In the genomic region with DNA sequence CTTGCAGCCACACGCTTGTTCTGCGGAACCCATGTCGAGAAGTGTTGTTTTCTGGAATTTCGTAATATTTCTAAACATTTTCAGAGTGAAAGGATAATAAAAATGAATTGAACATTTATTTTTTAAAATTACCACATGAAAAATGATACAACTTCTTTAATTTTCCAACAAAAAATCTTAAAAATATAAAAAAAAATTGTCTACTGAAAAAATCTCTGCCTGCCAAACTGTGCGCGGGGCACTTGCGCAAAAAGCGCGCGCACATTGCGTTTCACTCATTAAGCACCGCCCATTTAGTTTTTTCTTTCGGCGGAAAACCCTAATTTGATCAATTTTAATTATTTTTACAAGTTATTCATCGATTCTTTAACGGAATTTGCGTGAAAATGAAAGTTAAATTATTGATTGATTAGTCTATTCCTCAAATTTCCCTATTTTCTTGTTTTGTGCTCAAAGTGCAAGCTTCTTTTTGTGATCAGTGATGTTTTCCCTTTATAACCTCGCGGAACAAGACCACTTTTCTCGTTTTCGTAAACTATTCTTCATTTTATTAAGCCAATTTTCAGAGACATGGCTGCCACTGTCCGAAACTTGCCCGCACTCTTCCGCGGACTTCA, we compare ENCODE assay signal across 4 worm cellular contexts.
TF ChIP-seq lines count a peak whose summit lies in the region.

A gene (minus strand): TSS at position 51 of the 617 bp plus-strand sequence.
A gene (plus strand): TSS at position 567 of the 617 bp plus-strand sequence.

TF ChIP-seq in whole organism, L2 larva, 48 proteins besides CTCF, POLR2A, EP300 and RAD21 (continues in another document):
- peak; percentile 27 for TF ChIP-seq nhr-129 (tag; optimal IDR thresholded peaks at IDR 0.05; lab: Kevin White, UChicago)
- TF ChIP-seq sem-4 (tag; optimal IDR thresholded peaks at IDR 0.05; lab: Kevin White, UChicago): peak; percentile 88
- TF ChIP-seq lin-13 (GFP tag; optimal IDR thresholded peaks at IDR 0.05; lab: Kevin White, UChicago): peak; percentile 61
- TF ChIP-seq ztf-4 (tag; optimal IDR thresholded peaks at IDR 0.05; lab: Kevin White, UChicago): peak; percentile 56
- peak; percentile 10 for TF ChIP-seq nhr-11 (tag; optimal IDR thresholded peaks at IDR 0.05; lab: Kevin White, UChicago)
- TF ChIP-seq peb-1 (tag; optimal IDR thresholded peaks at IDR 0.05; lab: Kevin White, UChicago): no peak
- peak; percentile 47 for TF ChIP-seq snpc-4 (tag; optimal IDR thresholded peaks at IDR 0.05; lab: Kevin White, UChicago)
- TF ChIP-seq Y55F3AM.14 (GFP tag; optimal IDR thresholded peaks at IDR 0.05; lab: Kevin White, UChicago): no peak
- TF ChIP-seq lin-11 (tag; optimal IDR thresholded peaks at IDR 0.05; lab: Kevin White, UChicago): peak; percentile 58
- peak; percentile 79 for TF ChIP-seq gmeb-1 (tag; optimal IDR thresholded peaks at IDR 0.05; lab: Kevin White, UChicago)
- TF ChIP-seq mbf-1 (tag; optimal IDR thresholded peaks at IDR 0.05; lab: Kevin White, UChicago): no peak
- peak; percentile 14 for TF ChIP-seq nhr-21 (tag; optimal IDR thresholded peaks at IDR 0.05; lab: Kevin White, UChicago)
- no peak for TF ChIP-seq dmd-4 (tag; optimal IDR thresholded peaks at IDR 0.05; lab: Kevin White, UChicago)
- peak; percentile 77 for TF ChIP-seq unc-55 (GFP tag; optimal IDR thresholded peaks at IDR 0.05; lab: Kevin White, UChicago)
- peak; percentile 76 for TF ChIP-seq skn-1 (tag; optimal IDR thresholded peaks at IDR 0.05; lab: Kevin White, UChicago)
- peak; percentile 52 for TF ChIP-seq C34F6.9 (tag; optimal IDR thresholded peaks at IDR 0.05; lab: Kevin White, UChicago)
- peak; percentile 28 for TF ChIP-seq fos-1 (tag; optimal IDR thresholded peaks at IDR 0.05; lab: Kevin White, UChicago)
- TF ChIP-seq F13H6.1 (tag; optimal IDR thresholded peaks at IDR 0.05; lab: Kevin White, UChicago): peak; percentile 85
- peak; percentile 69 for TF ChIP-seq mab-5 (tag; optimal IDR thresholded peaks at IDR 0.05; lab: Kevin White, UChicago)
- TF ChIP-seq crh-2 (tag; optimal IDR thresholded peaks at IDR 0.05; lab: Kevin White, UChicago): peak; percentile 40

TF ChIP-seq in whole organism, L4 larva, 104 proteins besides CTCF, POLR2A, EP300 and RAD21 (continues in another document):
- peak; percentile 43 for TF ChIP-seq lin-13 (GFP tag; optimal IDR thresholded peaks at IDR 0.05; lab: Kevin White, UChicago)
- peak; percentile 87 for TF ChIP-seq pha-4 (GFP tag; IDR thresholded peaks at IDR 0.05; lab: Robert Waterston, UW)
- no peak for TF ChIP-seq pha-4 (tag; optimal IDR thresholded peaks at IDR 0.05; lab: Kevin White, UChicago)
- peak; percentile 68 for TF ChIP-seq nhr-102 (tag; optimal IDR thresholded peaks at IDR 0.05; lab: Kevin White, UChicago)
- TF ChIP-seq nhr-111 (GFP tag; optimal IDR thresholded peaks at IDR 0.05; lab: Kevin White, UChicago): no peak
- TF ChIP-seq madf-9 (GFP tag; conservative IDR thresholded peaks at IDR 0.05; lab: Robert Waterston, UW): 0 out of 2 replicates have a peak, but pooled peaks have one; percentile 34
- TF ChIP-seq zfp-2 (tag; optimal IDR thresholded peaks at IDR 0.05; lab: Kevin White, UChicago): peak; percentile 13
- TF ChIP-seq aly-2 (tag; optimal IDR thresholded peaks at IDR 0.05; lab: Kevin White, UChicago): no peak
- no peak for TF ChIP-seq ceh-62 (tag; optimal IDR thresholded peaks at IDR 0.05; lab: Kevin White, UChicago)
- no peak for TF ChIP-seq R02D3.7 (tag; optimal IDR thresholded peaks at IDR 0.05; lab: Kevin White, UChicago)
- TF ChIP-seq F49E8.2 (tag; optimal IDR thresholded peaks at IDR 0.05; lab: Kevin White, UChicago; ENCODE audit: borderline replicate concordance): no peak
- peak in 1 of 2 experiments; percentile 81 for TF ChIP-seq lsy-2 (tag; optimal IDR thresholded peaks at IDR 0.05; lab: Kevin White, UChicago)
- peak in 1 of 2 experiments; percentile 67 for TF ChIP-seq hif-1 (tag; optimal IDR thresholded peaks at IDR 0.05; lab: Kevin White, UChicago)
- no peak for TF ChIP-seq Y105C5A.15 (GFP tag; IDR thresholded peaks at IDR 0.05; lab: Robert Waterston, UW)
- no peak for TF ChIP-seq dmd-6 (GFP tag; IDR thresholded peaks at IDR 0.05; lab: Robert Waterston, UW)
- no peak for TF ChIP-seq attf-4 (tag; optimal IDR thresholded peaks at IDR 0.05; lab: Kevin White, UChicago)
- no peak for TF ChIP-seq lim-7 (GFP tag; IDR thresholded peaks at IDR 0.05; lab: Robert Waterston, UW)
- peak; percentile 59; the same call in 1 of the 2 replicates for TF ChIP-seq ceh-20 (GFP tag; IDR thresholded peaks at IDR 0.05; lab: Robert Waterston, UW)
- TF ChIP-seq zag-1 (tag; optimal IDR thresholded peaks at IDR 0.05; lab: Kevin White, UChicago): no peak
- TF ChIP-seq F26F4.8 (GFP tag; conservative IDR thresholded peaks at IDR 0.05; lab: Robert Waterston, UW): no peak
- TF ChIP-seq mdl-1 (tag; optimal IDR thresholded peaks at IDR 0.05; lab: Kevin White, UChicago): no peak
- TF ChIP-seq ceh-28 (tag; optimal IDR thresholded peaks at IDR 0.05; lab: Kevin White, UChicago): peak; percentile 34

TF ChIP-seq in whole organism, late embryonic, 69 proteins besides CTCF, POLR2A, EP300 and RAD21 (continues in another document):
- TF ChIP-seq unc-42 (tag; optimal IDR thresholded peaks at IDR 0.05; lab: Kevin White, UChicago) (peak; percentile 98), nhr-11 (tag; optimal IDR thresholded peaks at IDR 0.05; lab: Kevin White, UChicago) (no peak), rnt-1 (tag; optimal IDR thresholded peaks at IDR 0.05; lab: Kevin White, UChicago) (peak; percentile 81), nfya-1 (tag; optimal IDR thresholded peaks at IDR 0.05; lab: Kevin White, UChicago) (peak; percentile 87), odd-2 (tag; optimal IDR thresholded peaks at IDR 0.05; lab: Kevin White, UChicago) (peak; percentile 90), dmd-4 (tag; optimal IDR thresholded peaks at IDR 0.05; lab: Kevin White, UChicago; ENCODE audit: borderline replicate concordance) (peak; percentile 56), sdc-2 (tag; optimal IDR thresholded peaks at IDR 0.05; lab: Kevin White, UChicago) (peak; percentile 68), mec-3 (tag; optimal IDR thresholded peaks at IDR 0.05; lab: Kevin White, UChicago; ENCODE audit: borderline replicate concordance) (peak; percentile 2), ama-1 (optimal IDR thresholded peaks at IDR 0.05; lab: Kevin White, UChicago) (no peak), ceh-18 (tag; optimal IDR thresholded peaks at IDR 0.05; lab: Kevin White, UChicago) (peak; percentile 69), nhr-232 (tag; optimal IDR thresholded peaks at IDR 0.05; lab: Kevin White, UChicago) (peak; percentile 77), ztf-16 (tag; optimal IDR thresholded peaks at IDR 0.05; lab: Kevin White, UChicago) (peak; percentile 85), lim-6 (tag; optimal IDR thresholded peaks at IDR 0.05; lab: Kevin White, UChicago) (peak; percentile 54), hlh-13 (GFP tag; optimal IDR thresholded peaks at IDR 0.05; lab: Kevin White, UChicago) (peak; percentile 86), elt-4 (tag; optimal IDR thresholded peaks at IDR 0.05; lab: Kevin White, UChicago) (no peak), ceh-31 (tag; optimal IDR thresholded peaks at IDR 0.05; lab: Kevin White, UChicago) (peak; percentile 92), unc-86 (tag; optimal IDR thresholded peaks at IDR 0.05; lab: Kevin White, UChicago) (peak; percentile 93), ceh-34 (tag; optimal IDR thresholded peaks at IDR 0.05; lab: Kevin White, UChicago) (peak; percentile 92), sox-2 (GFP tag; IDR thresholded peaks at IDR 0.05; lab: Robert Waterston, UW) (peak; percentile 60; the same call in 1 of the 2 replicates), pqm-1 (tag; optimal IDR thresholded peaks at IDR 0.05; lab: Kevin White, UChicago) (peak; percentile 52), syd-9 (tag; optimal IDR thresholded peaks at IDR 0.05; lab: Kevin White, UChicago) (peak; percentile 88), ceh-14 (tag; optimal IDR thresholded peaks at IDR 0.05; lab: Kevin White, UChicago) (peak; percentile 98), gmeb-2 (tag; optimal IDR thresholded peaks at IDR 0.05; lab: Kevin White, UChicago) (peak; percentile 90)

TF ChIP-seq in whole organism, mixed stage, embryonic, 35 proteins besides CTCF, POLR2A, EP300 and RAD21 (continues in another document):
- peak; percentile 95 for TF ChIP-seq M03D4.4 (tag; optimal IDR thresholded peaks at IDR 0.05; lab: Kevin White, UChicago)
- TF ChIP-seq sptf-1 (tag; optimal IDR thresholded peaks at IDR 0.05; lab: Kevin White, UChicago): peak; percentile 98
- peak; percentile 33 for TF ChIP-seq nhr-76 (tag; optimal IDR thresholded peaks at IDR 0.05; lab: Kevin White, UChicago)
- peak; percentile 98 for TF ChIP-seq mls-2 (tag; optimal IDR thresholded peaks at IDR 0.05; lab: Kevin White, UChicago)
- TF ChIP-seq lin-13 (tag; optimal IDR thresholded peaks at IDR 0.05; lab: Kevin White, UChicago): peak; percentile 69
- TF ChIP-seq blmp-1 (tag; optimal IDR thresholded peaks at IDR 0.05; lab: Kevin White, UChicago): peak; percentile 74
- peak; percentile 87 for TF ChIP-seq tbx-8 (GFP tag; optimal IDR thresholded peaks at IDR 0.05; lab: Kevin White, UChicago)
- peak; percentile 56 for TF ChIP-seq mab-5 (tag; optimal IDR thresholded peaks at IDR 0.05; lab: Kevin White, UChicago)
- TF ChIP-seq ceh-43 (GFP tag; optimal IDR thresholded peaks at IDR 0.05; lab: Kevin White, UChicago): peak; percentile 97
- peak; percentile 81 for TF ChIP-seq flh-1 (GFP tag; optimal IDR thresholded peaks at IDR 0.05; lab: Kevin White, UChicago)
- no peak for TF ChIP-seq nhr-12 (tag; optimal IDR thresholded peaks at IDR 0.05; lab: Kevin White, UChicago)
- no peak for TF ChIP-seq unc-62 (GFP tag; optimal IDR thresholded peaks at IDR 0.05; lab: Kevin White, UChicago)
- peak; percentile 41 for TF ChIP-seq ceh-39 (tag; optimal IDR thresholded peaks at IDR 0.05; lab: Kevin White, UChicago)
- peak; percentile 64 for TF ChIP-seq lsy-2 (tag; optimal IDR thresholded peaks at IDR 0.05; lab: Kevin White, UChicago)
- peak; percentile 64 for TF ChIP-seq ham-2 (GFP tag; optimal IDR thresholded peaks at IDR 0.05; lab: Kevin White, UChicago)
- no peak for TF ChIP-seq elt-3 (tag; optimal IDR thresholded peaks at IDR 0.05; lab: Kevin White, UChicago)
- TF ChIP-seq bed-3 (GFP tag; optimal IDR thresholded peaks at IDR 0.05; lab: Kevin White, UChicago): peak; percentile 85
- TF ChIP-seq sem-2 (GFP tag; optimal IDR thresholded peaks at IDR 0.05; lab: Kevin White, UChicago): peak; percentile 76
- peak; percentile 93 for TF ChIP-seq unc-120 (tag; optimal IDR thresholded peaks at IDR 0.05; lab: Kevin White, UChicago; ENCODE audit: poor library complexity, severe bottlenecking)
- no peak for TF ChIP-seq nhr-2 (tag; optimal IDR thresholded peaks at IDR 0.05; lab: Kevin White, UChicago)
- TF ChIP-seq cnd-1 (tag; optimal IDR thresholded peaks at IDR 0.05; lab: Kevin White, UChicago): peak; percentile 91
- peak; percentile 71 for TF ChIP-seq hlh-1 (tag; optimal IDR thresholded peaks at IDR 0.05; lab: Kevin White, UChicago)
- TF ChIP-seq drap-1 (GFP tag; optimal IDR thresholded peaks at IDR 0.05; lab: Kevin White, UChicago): peak; percentile 87
- peak; percentile 90 for TF ChIP-seq mep-1 (tag; optimal IDR thresholded peaks at IDR 0.05; lab: Kevin White, UChicago)
- TF ChIP-seq ces-1 (GFP tag; optimal IDR thresholded peaks at IDR 0.05; lab: Kevin White, UChicago): peak; percentile 91
- no peak for TF ChIP-seq nhr-28 (tag; optimal IDR thresholded peaks at IDR 0.05; lab: Kevin White, UChicago)
